Fruit fly (Drosophila melanogaster) whole organism, larva: ENCODE results near the gene Sc2.
A peak's percentile ranks its signal among the peaks of the same experiment; 100 is the strongest.

Source experiments
- noc ChIP-seq: fragments of 200-800 bp; sonication (Bioruptor generic); optimal IDR thresholded peaks from 3 replicates; lab custom pipeline; 2019; ENCODE audit warnings: missing biosample characterization, mild to moderate bottlenecking, missing genetic modification characterization, moderate library complexity

Sc2 gene

dm6 chr3L:3903301-3903700, at the start of gene Sc2:
Gene Sc2, plus strand, starts transcription at chr3L:3903492.
- TF ChIP-seq noc (tag; lab: Kevin White, UChicago): no peak

- no peak for TF ChIP-seq noc (tag; lab: Kevin White, UChicago)
Observed at dm6 chr3L:3855194-3855980, 47.9 kb upstream of the Sc2 start.

- TF ChIP-seq noc (tag; lab: Kevin White, UChicago): no peak
Observed at dm6 chr3L:3856004-3856403, 47.3 kb upstream of the Sc2 start.

- TF ChIP-seq noc (tag; lab: Kevin White, UChicago): no peak
Observed at dm6 chr3L:3862504-3863380, 40.5 kb upstream of the Sc2 start.

- no peak for TF ChIP-seq noc (tag; lab: Kevin White, UChicago)
Observed at dm6 chr3L:3863462-3863861, 39.8 kb upstream of the Sc2 start.

DNA sequence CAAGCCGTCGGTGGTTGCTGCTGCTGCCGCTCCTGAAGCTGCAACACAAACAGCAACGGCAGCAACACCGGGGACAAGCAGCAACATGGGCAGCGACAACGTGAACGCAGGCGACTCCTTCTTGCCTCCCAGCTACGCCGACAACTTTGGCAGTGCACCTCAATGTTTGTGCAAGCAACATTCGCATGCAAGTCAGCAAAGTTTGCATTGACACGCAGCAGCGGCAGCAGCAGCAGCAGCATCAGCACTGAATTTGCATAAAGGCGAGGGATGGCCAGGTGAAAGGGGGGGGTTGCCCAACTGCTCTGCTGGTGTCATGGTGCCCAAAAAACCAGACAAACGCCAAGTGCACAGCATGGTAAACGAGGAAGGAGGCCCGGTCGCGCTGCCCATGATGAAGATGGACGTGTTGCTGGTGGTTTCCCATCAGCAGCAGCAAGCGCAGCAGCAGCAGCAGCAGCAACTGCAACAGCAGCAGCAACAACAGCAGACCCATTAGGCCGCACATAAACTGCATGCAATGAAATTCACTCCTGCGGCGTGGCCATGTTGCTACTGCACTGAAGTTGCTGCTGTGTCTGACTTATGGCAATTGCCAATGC, 37.9 kb upstream of the Sc2 start:
- no peak for TF ChIP-seq noc (tag; lab: Kevin White, UChicago)

dm6 chr3L:3866429-3866828, 36.9 kb upstream of the Sc2 start:
- no peak for TF ChIP-seq noc (tag; lab: Kevin White, UChicago)

- no peak for TF ChIP-seq noc (tag; lab: Kevin White, UChicago)
Observed at dm6 chr3L:3868014-3868413, 35.3 kb upstream of the Sc2 start.

- TF ChIP-seq noc (tag; lab: Kevin White, UChicago): no peak
Observed at dm6 chr3L:3871284-3871683, 32.0 kb upstream of the Sc2 start.

dm6 chr3L:3873094-3873493, 30.2 kb upstream of the Sc2 start:
- no peak for TF ChIP-seq noc (tag; lab: Kevin White, UChicago)

dm6 chr3L:3875004-3875403, 28.3 kb upstream of the Sc2 start:
- TF ChIP-seq noc (tag; lab: Kevin White, UChicago): no peak

DNA sequence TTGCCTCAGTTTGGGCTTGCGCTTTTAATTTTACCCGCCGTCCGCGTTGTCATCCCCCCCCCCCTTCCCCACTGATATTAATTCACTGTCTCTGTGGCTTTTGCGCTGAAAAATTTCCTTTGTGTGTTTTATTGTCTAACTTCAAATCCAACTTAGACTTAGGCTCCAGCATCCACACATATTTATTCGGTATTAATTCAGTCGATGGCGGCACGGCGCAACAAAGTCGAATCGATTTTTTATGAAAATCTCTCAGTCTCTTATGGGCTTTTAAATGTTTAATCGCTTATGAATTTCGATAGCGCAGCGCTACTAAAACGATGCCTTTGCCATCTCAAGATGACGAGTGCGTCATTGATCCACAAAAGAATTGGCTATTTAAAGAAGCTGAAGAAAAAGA, 27.3 kb upstream of the Sc2 start:
- TF ChIP-seq noc (tag; lab: Kevin White, UChicago): peak; percentile 10

DNA sequence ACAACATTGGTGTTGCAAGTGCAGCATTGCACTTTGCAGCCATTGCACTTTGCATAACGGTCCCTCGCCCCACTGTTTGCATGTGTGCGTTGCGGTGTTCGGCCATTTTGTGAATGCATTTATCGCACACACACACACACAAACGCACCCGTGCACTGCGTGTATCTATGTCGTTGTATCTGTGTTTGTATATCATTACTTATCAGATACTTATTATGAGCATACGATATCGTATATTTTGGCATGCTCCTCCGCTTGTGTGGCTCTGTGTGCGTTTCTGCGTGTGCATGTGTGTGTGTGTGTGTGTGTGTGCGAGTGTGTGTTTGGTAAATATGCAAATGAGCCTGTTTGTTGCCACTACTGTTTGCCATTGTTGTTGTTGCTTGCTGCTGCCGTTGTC, 26.4 kb upstream of the Sc2 start:
- no peak for TF ChIP-seq noc (tag; lab: Kevin White, UChicago)

DNA sequence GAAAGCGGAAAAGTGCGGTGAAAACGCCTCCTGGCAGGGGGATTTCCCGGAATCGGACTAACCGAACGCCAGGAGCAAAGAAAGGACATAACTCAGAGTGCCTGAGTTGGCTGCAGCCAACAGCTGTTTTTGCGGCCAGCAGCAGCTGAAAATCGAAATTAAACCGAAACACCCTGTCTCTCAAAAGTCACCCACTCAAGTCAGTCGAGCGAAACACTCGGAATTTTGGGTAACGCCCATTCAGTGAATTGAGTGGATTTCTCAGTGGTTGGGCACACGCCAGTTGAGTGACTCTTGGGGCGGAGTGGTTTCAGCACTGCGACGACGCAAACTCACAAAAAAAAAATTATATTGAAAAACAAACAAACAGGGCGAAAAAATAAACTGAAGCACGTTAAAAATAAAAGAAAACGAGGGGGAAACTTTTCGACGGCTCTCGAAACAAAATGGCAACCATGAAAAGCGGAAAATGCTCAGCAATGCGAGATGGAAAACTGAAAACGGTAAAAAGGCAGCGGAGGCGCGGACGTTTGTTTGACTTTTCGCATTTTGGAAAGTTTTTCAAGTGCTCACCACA, 24.5 kb upstream of the Sc2 start:
- TF ChIP-seq noc (tag; lab: Kevin White, UChicago): no peak

DNA sequence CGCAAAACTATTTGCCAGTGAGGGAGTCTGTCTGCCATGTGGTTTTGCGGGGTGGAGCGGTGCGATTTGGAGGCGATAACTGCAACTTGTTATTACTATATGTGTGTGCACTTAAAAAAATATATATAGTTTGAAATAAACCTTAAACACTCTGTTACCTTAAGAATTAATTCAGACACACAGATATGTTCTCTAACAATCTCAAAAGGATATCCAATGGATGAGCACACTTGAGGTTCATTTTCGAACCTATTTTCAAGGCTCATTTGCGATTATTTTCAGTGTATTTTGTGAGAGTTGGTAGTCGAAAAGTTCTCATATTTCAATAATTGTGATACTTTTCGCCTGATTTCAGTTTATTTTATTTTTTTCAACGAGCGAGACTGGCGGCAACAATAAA, 21.2 kb upstream of the Sc2 start:
- TF ChIP-seq noc (tag; lab: Kevin White, UChicago): no peak

dm6 chr3L:3885933-3886332, 17.4 kb upstream of the Sc2 start:
- TF ChIP-seq noc (tag; lab: Kevin White, UChicago): no peak
